Worm (Caenorhabditis elegans): ENCODE results near the gene Y24D9A.6.
"Not testable (repeated sequence)": the region's sequence is repeated elsewhere in the genome, so short reads cannot be mapped to it uniquely, and the experiment has no call there.

Gene Y24D9A.6

ce11 chrIV:4390438-4390894 is 9.7 kb downstream of the Y24D9A.6 start, which contains the start of the genes rpl-7A and set-21 (continued):
- TF ChIP-seq lir-1 (GFP tag; conservative IDR thresholded peaks at IDR 0.05) (peak; percentile 97), Y95B8A.8 (GFP tag; IDR thresholded peaks at IDR 0.05) (peak; percentile 98), rec-8 (tag; optimal IDR thresholded peaks at IDR 0.05) (no peak)

DNA sequence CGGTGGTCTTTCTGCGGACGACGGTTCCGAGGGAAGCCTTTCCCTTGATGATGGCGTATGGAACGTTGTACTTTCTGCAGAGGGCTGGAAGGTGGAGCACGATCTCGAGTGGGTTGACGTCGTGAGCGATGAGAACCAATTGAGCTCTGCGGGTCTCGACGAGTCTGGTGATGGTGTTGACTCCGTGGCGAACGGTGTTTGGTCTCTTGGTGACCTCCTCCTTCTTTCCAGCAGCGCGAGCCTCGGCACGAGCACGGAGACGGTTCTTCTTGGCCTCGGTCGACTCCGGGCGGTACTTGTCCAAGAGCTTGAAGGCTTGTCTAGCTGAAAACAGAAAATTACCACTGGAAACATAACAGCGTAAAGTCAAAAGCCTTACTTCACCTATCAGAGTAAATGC is 10.8 kb downstream of the Y24D9A.6 start:
- TF ChIP-seq pbrm-1 (GFP tag; IDR thresholded peaks at IDR 0.05), result 0 out of 2 replicates have a peak, but pooled peaks have one; percentile 2
- 0 out of 2 replicates have a peak, but pooled peaks have one; percentile 8 for TF ChIP-seq zfh-2 (GFP tag; conservative IDR thresholded peaks at IDR 0.05)
- 0 out of 2 replicates have a peak, but pooled peaks have one; percentile 19 for TF ChIP-seq mcd-1 (GFP tag; IDR thresholded peaks at IDR 0.05)
- TF ChIP-seq egrh-3 (GFP tag; IDR thresholded peaks at IDR 0.05), result peak; percentile 79; the same call in 1 of the 2 replicates

ce11 chrIV:4388854-4389253 is 11.3 kb downstream of the Y24D9A.6 start:
- TF ChIP-seq mcd-1 (GFP tag; IDR thresholded peaks at IDR 0.05) (peak; percentile 71), Y95B8A.8 (GFP tag; IDR thresholded peaks at IDR 0.05) (peak; percentile 75), snpc-3.4 (tag; optimal IDR thresholded peaks at IDR 0.05) (peak; percentile 30), dox-1 (GFP tag; IDR thresholded peaks at IDR 0.05) (peak; percentile 78), F39B2.1 (GFP tag; IDR thresholded peaks at IDR 0.05) (peak; percentile 87; the same call in 1 of the 2 replicates), cebp-1 (tag; optimal IDR thresholded peaks at IDR 0.05) (peak; percentile 47), snpc-1.3 (tag; optimal IDR thresholded peaks at IDR 0.05; ENCODE audit: insufficient read depth) (peak; percentile 10), pbrm-1 (GFP tag; IDR thresholded peaks at IDR 0.05) (peak; percentile 57; the same call in 1 of the 2 replicates), ztf-18 (tag; optimal IDR thresholded peaks at IDR 0.05) (peak; percentile 51), hrde-1 (tag; optimal IDR thresholded peaks at IDR 0.05; ENCODE audit: borderline replicate concordance) (peak; percentile 95), ceh-100 (GFP tag; IDR thresholded peaks at IDR 0.05) (peak; percentile 81), madf-3 (GFP tag; IDR thresholded peaks at IDR 0.05) (peak; percentile 91), D2030.7 (GFP tag; IDR thresholded peaks at IDR 0.05) (peak; percentile 76), hsf-1 (GFP tag; IDR thresholded peaks at IDR 0.05) (peak; percentile 86), tbp1 (GFP tag; optimal IDR thresholded peaks at IDR 0.05) (peak; percentile 59), ekl-4 (GFP tag; IDR thresholded peaks at IDR 0.05) (peak; percentile 74), ceh-91 (GFP tag; IDR thresholded peaks at IDR 0.05) (peak; percentile 21; the same call in 1 of the 2 replicates), madf-6 (GFP tag; IDR thresholded peaks at IDR 0.05) (peak; percentile 87), Y56A3A.18 (GFP tag; IDR thresholded peaks at IDR 0.05) (peak; percentile 88), egl-44 (GFP tag; IDR thresholded peaks at IDR 0.05) (peak; percentile 17; the same call in 1 of the 2 replicates), cebp-2 (GFP tag; IDR thresholded peaks at IDR 0.05) (peak; percentile 75; the same call in 1 of the 2 replicates), attf-5 (GFP tag; optimal IDR thresholded peaks at IDR 0.05) (peak; percentile 17), ztf-25 (GFP tag; IDR thresholded peaks at IDR 0.05) (peak; percentile 73; the same call in 1 of the 2 replicates), repo-1 (tag; optimal IDR thresholded peaks at IDR 0.05) (peak; percentile 32), B0019.2 (GFP tag; conservative IDR thresholded peaks at IDR 0.05) (0 out of 2 replicates have a peak, but pooled peaks have one; percentile 13), lsl-1 (GFP tag; optimal IDR thresholded peaks at IDR 0.05) (peak; percentile 54), F33H1.4 (GFP tag; IDR thresholded peaks at IDR 0.05) (peak; percentile 57), xnd-1 (tag; optimal IDR thresholded peaks at IDR 0.05) (peak; percentile 25), die-1 (tag; optimal IDR thresholded peaks at IDR 0.05) (peak; percentile 22), F52B5.7 (tag; optimal IDR thresholded peaks at IDR 0.05) (peak; percentile 69), F49E8.2 (tag; optimal IDR thresholded peaks at IDR 0.05; ENCODE audit: insufficient read depth) (peak; percentile 84), athp-1 (tag; optimal IDR thresholded peaks at IDR 0.05) (peak; percentile 55), ceh-40 (GFP tag; IDR thresholded peaks at IDR 0.05) (peak; percentile 60; the same call in 1 of the 2 replicates), rec-8 (tag; optimal IDR thresholded peaks at IDR 0.05) (peak in 1 of 2 experiments; percentile 54), snpc-4 (GFP tag; optimal IDR thresholded peaks at IDR 0.05) (peak; percentile 6), snpc-4 (tag; optimal IDR thresholded peaks at IDR 0.05) (peak in 2 of 4 experiments; percentile 42 to 53), snpc-1.1 (tag; optimal IDR thresholded peaks at IDR 0.05; ENCODE audit: insufficient read depth) (peak; percentile 34), attf-6 (GFP tag; IDR thresholded peaks at IDR 0.05) (peak; percentile 88)
- TF ChIP-seq cebp-1 (GFP tag; IDR thresholded peaks at IDR 0.05), result not testable (repeated sequence)
